Worm (Caenorhabditis elegans) whole organism, mixed stage, embryonic: Measurements from ENCODE around the gene mmcm-1.

Experiments
- M03D4.4 ChIP-seq: sonication (generic microtip); optimal IDR thresholded peaks from 2 replicates; lab custom pipeline; 2017; ENCODE audit warnings: mild to moderate bottlenecking, missing genetic modification characterization, missing compliant biosample characterization
- bed-3 ChIP-seq: fragments of 200-800 bp; sonication (Bioruptor generic); optimal IDR thresholded peaks from 3 replicates; lab custom pipeline; 2018; ENCODE audit warnings: mild to moderate bottlenecking, missing genetic modification characterization, moderate library complexity, missing compliant biosample characterization
- ceh-39 ChIP-seq: fragments of 150-350 bp; optimal IDR thresholded peaks from 2 replicates; lab custom pipeline; 2014; ENCODE audit warnings: missing biosample characterization, missing genetic modification characterization
- ceh-43 ChIP-seq: fragments of 200-800 bp; sonication (Bioruptor generic); optimal IDR thresholded peaks from 2 replicates; lab custom pipeline; 2018; ENCODE audit warnings: mild to moderate bottlenecking, missing genetic modification characterization, moderate library complexity, missing compliant biosample characterization
- ceh-83 ChIP-seq: fragments of 200-800 bp; sonication (Bioruptor generic); optimal IDR thresholded peaks from 2 replicates; lab custom pipeline; 2018; ENCODE audit warnings: mild to moderate bottlenecking, missing genetic modification characterization, missing compliant biosample characterization
- ces-1 ChIP-seq: fragments of 150-350 bp; optimal IDR thresholded peaks from 2 replicates; lab custom pipeline; 2014; ENCODE audit warnings: missing biosample characterization, missing genetic modification reagents, missing genetic modification characterization
- cnd-1 ChIP-seq: fragments of 200-800 bp; sonication (Bioruptor generic); optimal IDR thresholded peaks from 2 replicates; lab custom pipeline; 2018; ENCODE audit warnings: mild to moderate bottlenecking, missing genetic modification characterization, missing compliant biosample characterization
- elt-1 ChIP-seq: sonication (generic microtip); optimal IDR thresholded peaks from 2 replicates; lab custom pipeline; 2017; ENCODE audit warnings: missing genetic modification characterization, mild to moderate bottlenecking, missing compliant biosample characterization, antibody characterized with exemption, moderate library complexity, borderline replicate concordance; ENCODE audit not compliant: insufficient read depth
- elt-3 ChIP-seq: fragments of 150-350 bp; optimal IDR thresholded peaks from 2 replicates; lab custom pipeline; 2014; ENCODE audit warnings: missing biosample characterization, missing genetic modification characterization
- flh-1 ChIP-seq: fragments of 200-800 bp; sonication (Bioruptor generic); optimal IDR thresholded peaks from 2 replicates; lab custom pipeline; 2018; ENCODE audit warnings: mild to moderate bottlenecking, missing genetic modification characterization, moderate library complexity, missing compliant biosample characterization
- ham-2 ChIP-seq: fragments of 200-800 bp; sonication (Bioruptor generic); optimal IDR thresholded peaks from 2 replicates; lab custom pipeline; 2018; ENCODE audit warnings: mild to moderate bottlenecking, missing genetic modification characterization, missing compliant biosample characterization
- hlh-1 ChIP-seq: fragments of 150-350 bp; optimal IDR thresholded peaks from 2 replicates; lab custom pipeline; 2014; ENCODE audit warnings: missing biosample characterization, missing genetic modification reagents, missing genetic modification characterization
- lin-13 ChIP-seq: fragments of 150-350 bp; optimal IDR thresholded peaks from 2 replicates; lab custom pipeline; 2014; ENCODE audit warnings: missing biosample characterization, missing genetic modification characterization
- lin-32 ChIP-seq: fragments of 200-800 bp; sonication (Bioruptor generic); optimal IDR thresholded peaks from 2 replicates; lab custom pipeline; 2018; ENCODE audit warnings: mild to moderate bottlenecking, missing genetic modification characterization, missing compliant biosample characterization
- lsy-2 ChIP-seq: fragments of 150-350 bp; optimal IDR thresholded peaks from 2 replicates; lab custom pipeline; 2014; ENCODE audit warnings: missing biosample characterization, missing genetic modification characterization
- mab-5 ChIP-seq: fragments of 150-350 bp; optimal IDR thresholded peaks from 2 replicates; lab custom pipeline; 2014; ENCODE audit warnings: missing biosample characterization, missing genetic modification characterization
- mep-1 ChIP-seq: fragments of 150-350 bp; optimal IDR thresholded peaks from 2 replicates; lab custom pipeline; 2017; ENCODE audit warnings: missing biosample characterization, missing genetic modification reagents, missing genetic modification characterization, inconsistent platforms
- nhr-12 ChIP-seq: fragments of 150-350 bp; optimal IDR thresholded peaks from 2 replicates; lab custom pipeline; 2014; ENCODE audit warnings: missing biosample characterization, missing genetic modification characterization
- nhr-237 ChIP-seq: fragments of 150-350 bp; optimal IDR thresholded peaks from 2 replicates; lab custom pipeline; 2014; ENCODE audit warnings: missing biosample characterization, missing genetic modification characterization
- nhr-28 ChIP-seq: fragments of 150-350 bp; optimal IDR thresholded peaks from 2 replicates; lab custom pipeline; 2014; ENCODE audit warnings: missing biosample characterization, missing genetic modification characterization
- nhr-76 ChIP-seq: sonication (generic microtip); optimal IDR thresholded peaks from 2 replicates; lab custom pipeline; 2017; ENCODE audit warnings: missing biosample characterization, missing genetic modification characterization
- pha-4 ChIP-seq: fragments of 150-350 bp; optimal IDR thresholded peaks from 2 replicates; lab custom pipeline; 2018; ENCODE audit warnings: missing biosample characterization, missing genetic modification reagents, missing genetic modification characterization
- sem-2 ChIP-seq: fragments of 200-800 bp; sonication (Bioruptor generic); optimal IDR thresholded peaks from 2 replicates; lab custom pipeline; 2018; ENCODE audit warnings: mild to moderate bottlenecking, missing genetic modification characterization, missing compliant biosample characterization
- snpc-4 ChIP-seq: fragments of 150-350 bp; optimal IDR thresholded peaks from 2 replicates; lab custom pipeline; 2014; ENCODE audit warnings: missing biosample characterization, missing genetic modification characterization
- sptf-1 ChIP-seq: sonication (generic microtip); optimal IDR thresholded peaks from 2 replicates; lab custom pipeline; 2017; ENCODE audit warnings: mild to moderate bottlenecking, missing genetic modification characterization, moderate library complexity, missing compliant biosample characterization
- tbx-8 ChIP-seq: fragments of 200-800 bp; sonication (Bioruptor generic); optimal IDR thresholded peaks from 2 replicates; lab custom pipeline; 2018; ENCODE audit warnings: mild to moderate bottlenecking, missing genetic modification characterization, moderate library complexity, missing compliant biosample characterization
- unc-120 ChIP-seq: sonication (generic microtip); optimal IDR thresholded peaks from 2 replicates; lab custom pipeline; 2017; ENCODE audit warnings: missing genetic modification characterization, missing compliant biosample characterization; ENCODE audit not compliant: poor library complexity, severe bottlenecking
- unc-39 ChIP-seq: fragments of 150-350 bp; optimal IDR thresholded peaks from 2 replicates; lab custom pipeline; 2014; ENCODE audit warnings: missing biosample characterization, missing genetic modification characterization
- unc-62 ChIP-seq: fragments of 150-350 bp; optimal IDR thresholded peaks from 2 replicates; lab custom pipeline; 2014; ENCODE audit warnings: missing biosample characterization, missing genetic modification reagents, missing genetic modification characterization
- zip-8 ChIP-seq: fragments of 150-350 bp; optimal IDR thresholded peaks from 2 replicates; lab custom pipeline; 2014; ENCODE audit warnings: missing biosample characterization, missing genetic modification characterization
- ztf-11 ChIP-seq: fragments of 150-350 bp; optimal IDR thresholded peaks from 2 replicates; lab custom pipeline; 2014; ENCODE audit warnings: missing biosample characterization, missing genetic modification characterization

The mmcm-1 gene

DNA sequence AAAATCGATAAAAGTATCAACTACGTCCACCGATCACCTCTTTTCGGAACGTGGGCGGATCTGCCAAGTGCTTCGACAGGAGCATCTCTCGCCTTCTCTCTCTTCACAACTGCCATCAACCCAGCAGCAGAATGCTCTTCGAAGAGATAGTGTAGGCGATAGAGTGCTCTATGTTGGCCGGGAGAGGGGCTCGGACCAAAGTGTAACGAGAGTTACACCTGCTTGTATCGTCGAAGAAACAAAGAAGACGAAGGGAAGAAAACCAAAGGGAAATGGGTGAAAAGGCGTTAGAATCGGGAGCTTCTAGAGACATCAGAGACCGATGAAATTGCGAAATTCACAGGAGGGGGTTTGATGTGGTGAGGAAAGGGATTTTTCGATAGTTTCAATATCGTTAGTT, 7.3 kb upstream of the mmcm-1 start:
- TF ChIP-seq hlh-1 (tag; lab: Kevin White, UChicago) (peak; percentile 95), unc-62 (GFP tag; lab: Kevin White, UChicago) (peak; percentile 50), bed-3 (no peak), unc-120 (tag; lab: Kevin White, UChicago) (peak; percentile 82), ceh-43 (GFP tag; lab: Kevin White, UChicago) (no peak), mep-1 (tag; lab: Kevin White, UChicago) (no peak), unc-39 (tag; lab: Kevin White, UChicago) (no peak), ces-1 (GFP tag; lab: Kevin White, UChicago) (no peak), cnd-1 (peak; percentile 11), mab-5 (tag; lab: Kevin White, UChicago) (no peak), nhr-237 (tag; lab: Kevin White, UChicago) (no peak)

DNA sequence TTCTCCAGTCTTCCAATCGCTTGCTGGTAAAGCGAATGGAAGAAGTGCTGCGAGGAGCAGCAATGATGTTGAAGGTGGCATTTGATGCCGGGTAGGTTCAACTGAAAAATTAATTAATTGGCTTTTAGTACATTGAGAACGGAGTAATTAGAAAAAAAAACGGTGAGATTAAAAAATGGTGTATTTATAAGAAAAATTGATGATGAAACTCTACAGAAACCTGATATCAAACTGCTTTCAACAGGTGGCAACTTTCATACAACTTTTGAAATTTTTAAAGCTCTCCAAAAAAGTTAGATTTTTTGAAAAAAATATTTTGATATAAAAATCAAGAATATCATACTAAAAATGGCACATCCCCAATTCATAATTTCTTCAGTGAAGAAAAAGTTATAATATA, 6.6 kb upstream of the mmcm-1 start, which contains the start of gene pat-3:
Gene pat-3 (minus strand): TSS at position 101 of the 400 bp plus-strand sequence.
- TF ChIP-seq cnd-1 = no peak
- no peak for TF ChIP-seq nhr-12 (tag; lab: Kevin White, UChicago)
- TF ChIP-seq snpc-4 (tag; lab: Kevin White, UChicago) = no peak
- no peak for TF ChIP-seq ceh-83 (GFP tag; lab: Kevin White, UChicago)
- TF ChIP-seq sptf-1 = no peak
- TF ChIP-seq unc-39 (tag; lab: Kevin White, UChicago) = no peak
- no peak for TF ChIP-seq zip-8
- TF ChIP-seq elt-1 (tag; lab: Kevin White, UChicago) = no peak
- no peak for TF ChIP-seq M03D4.4 (tag; lab: Kevin White, UChicago)
- no peak for TF ChIP-seq nhr-28 (tag; lab: Kevin White, UChicago)
- TF ChIP-seq lsy-2 (tag; lab: Kevin White, UChicago) = no peak
- no peak for TF ChIP-seq sem-2
- TF ChIP-seq ceh-43 (GFP tag; lab: Kevin White, UChicago) = no peak
- no peak for TF ChIP-seq pha-4 (tag; lab: Kevin White, UChicago)
- no peak for TF ChIP-seq unc-62 (GFP tag; lab: Kevin White, UChicago)
- no peak for TF ChIP-seq hlh-1 (tag; lab: Kevin White, UChicago)
- TF ChIP-seq bed-3 = no peak
- TF ChIP-seq flh-1 (GFP tag; lab: Kevin White, UChicago) = no peak
- TF ChIP-seq tbx-8 (GFP tag; lab: Kevin White, UChicago) = no peak

ce11 chrIII:3908205-3908604, 718 bp upstream of the mmcm-1 start:
- no peak for TF ChIP-seq mab-5 (tag; lab: Kevin White, UChicago)
- no peak for TF ChIP-seq M03D4.4 (tag; lab: Kevin White, UChicago)
- TF ChIP-seq zip-8 = no peak
- no peak for TF ChIP-seq snpc-4 (tag; lab: Kevin White, UChicago)
- TF ChIP-seq lin-32 (GFP tag; lab: Kevin White, UChicago) = no peak
- TF ChIP-seq unc-120 (tag; lab: Kevin White, UChicago) = peak; percentile 9
- no peak for TF ChIP-seq ceh-43 (GFP tag; lab: Kevin White, UChicago)
- no peak for TF ChIP-seq lin-13
- TF ChIP-seq hlh-1 (tag; lab: Kevin White, UChicago) = peak; percentile 86
- TF ChIP-seq ham-2 (GFP tag; lab: Kevin White, UChicago) = no peak
- no peak for TF ChIP-seq elt-3 (tag; lab: Kevin White, UChicago)
- TF ChIP-seq bed-3 = no peak
- no peak for TF ChIP-seq unc-39 (tag; lab: Kevin White, UChicago)
- peak; percentile 10 for TF ChIP-seq unc-62 (GFP tag; lab: Kevin White, UChicago)
- TF ChIP-seq ces-1 (GFP tag; lab: Kevin White, UChicago) = peak; percentile 41
- no peak for TF ChIP-seq ceh-83 (GFP tag; lab: Kevin White, UChicago)
- TF ChIP-seq ztf-11 (tag; lab: Kevin White, UChicago) = no peak
- TF ChIP-seq pha-4 (tag; lab: Kevin White, UChicago) = no peak
- no peak for TF ChIP-seq ceh-39 (tag; lab: Kevin White, UChicago)
- TF ChIP-seq nhr-237 (tag; lab: Kevin White, UChicago) = no peak
- TF ChIP-seq flh-1 (GFP tag; lab: Kevin White, UChicago) = no peak

DNA sequence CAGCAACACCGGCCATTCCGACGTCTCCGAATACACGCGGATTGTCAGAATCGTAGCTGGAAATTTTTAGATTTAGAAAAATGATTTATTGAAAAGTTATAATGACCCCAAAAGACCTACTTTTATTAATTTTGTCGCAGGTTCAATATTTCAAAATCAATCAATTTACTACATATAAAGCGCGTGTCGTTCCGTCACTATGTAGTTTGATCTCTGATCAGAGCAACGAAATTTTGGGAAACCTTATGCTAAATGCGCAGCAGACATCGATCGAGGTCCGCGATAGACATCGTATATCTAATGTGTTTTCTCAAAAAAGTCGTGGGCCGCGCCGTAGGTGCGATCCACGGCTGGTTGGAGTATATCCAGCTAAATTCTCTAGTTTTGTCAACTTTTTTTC, 1.0 kb downstream of the mmcm-1 start:
- TF ChIP-seq ztf-11 (tag; lab: Kevin White, UChicago) = no peak
- no peak for TF ChIP-seq hlh-1 (tag; lab: Kevin White, UChicago)
- TF ChIP-seq nhr-237 (tag; lab: Kevin White, UChicago) = no peak
- TF ChIP-seq lin-32 (GFP tag; lab: Kevin White, UChicago) = no peak
- no peak for TF ChIP-seq M03D4.4 (tag; lab: Kevin White, UChicago)
- no peak for TF ChIP-seq lin-13
- TF ChIP-seq sem-2 = no peak
- TF ChIP-seq nhr-76 = no peak
- no peak for TF ChIP-seq ham-2 (GFP tag; lab: Kevin White, UChicago)
- TF ChIP-seq, all 35 proteins: peak for 0
